Worm (Caenorhabditis elegans) whole organism, L4 larva: ENCODE results near the gene clec-139.

Source experiments
- ama-1 ChIP-seq: fragments of 150-350 bp; optimal IDR thresholded peaks from 2 replicates; lab custom pipeline; 2014; ENCODE audit warnings: inconsistent platforms, mixed read lengths
- dpl-1 ChIP-seq: fragments of 150-350 bp; optimal IDR thresholded peaks from 2 replicates; lab custom pipeline; 2014; ENCODE audit warnings: missing biosample characterization, missing genetic modification reagents, missing genetic modification characterization
- hif-1 ChIP-seq, 2 experiments: sonication (generic microtip); optimal IDR thresholded peaks; 2 replicates each; lab custom pipeline; 2016 to 2017; ENCODE audit warnings: missing compliant biosample characterization in 2 of 2, missing genetic modification characterization in 2 of 2, missing genetic modification reagents in 2 of 2, missing genotype in 2 of 2, mild to moderate bottlenecking in 1 of 2
- lin-39 ChIP-seq: fragments of 150-350 bp; optimal IDR thresholded peaks from 2 replicates; lab custom pipeline; 2014; ENCODE audit warnings: missing biosample characterization, missing genetic modification reagents, missing genetic modification characterization
- nhr-11 ChIP-seq: fragments of 150-350 bp; optimal IDR thresholded peaks from 2 replicates; lab custom pipeline; 2014; ENCODE audit warnings: missing biosample characterization, missing genetic modification characterization
- nhr-28 ChIP-seq: fragments of 150-350 bp; optimal IDR thresholded peaks from 2 replicates; lab custom pipeline; 2014; ENCODE audit warnings: missing biosample characterization, missing genetic modification characterization
- rbr-2 ChIP-seq: sonication (generic microtip); optimal IDR thresholded peaks from 2 replicates; lab custom pipeline; 2016; ENCODE audit warnings: missing genotype, missing genetic modification characterization, missing compliant biosample characterization
- unc-130 ChIP-seq: sonication (generic microtip); optimal IDR thresholded peaks from 2 replicates; lab custom pipeline; 2016; ENCODE audit warnings: missing genetic modification reagents, missing genetic modification characterization, missing compliant biosample characterization
- unc-39 ChIP-seq: sonication (generic microtip); optimal IDR thresholded peaks from 2 replicates; lab custom pipeline; 2017; ENCODE audit warnings: missing biosample characterization, missing genetic modification characterization
- ztf-11 ChIP-seq: fragments of 150-350 bp; optimal IDR thresholded peaks from 2 replicates; lab custom pipeline; 2014; ENCODE audit warnings: missing biosample characterization, missing genetic modification characterization

- TF ChIP-seq nhr-28 (tag; lab: Kevin White, UChicago) (peak; percentile 49), hif-1 (tag; optimal IDR thresholded peaks at IDR 0.05; lab: Kevin White, UChicago) (no peak), ztf-11 (tag; lab: Kevin White, UChicago) (no peak), unc-39 (tag; lab: Kevin White, UChicago) (no peak), nhr-11 (tag; lab: Kevin White, UChicago) (no peak), rbr-2 (tag; lab: Kevin White, UChicago) (no peak), ama-1 (lab: Kevin White, UChicago) (no peak), unc-130 (GFP tag; lab: Kevin White, UChicago) (no peak), dpl-1 (no peak), lin-39 (tag; lab: Kevin White, UChicago) (no peak)
Observed at ce11 chrII:4638891-4639290, 17.3 kb upstream of the clec-139 start.
